Worm (Caenorhabditis elegans) whole organism, L2 larva: Measurements from ENCODE around the gene K01B6.4.

Experiments used
- R02D3.7 ChIP-seq: fragments of 150-350 bp; optimal IDR thresholded peaks from 2 replicates; lab custom pipeline; 2014; ENCODE audit warnings: missing biosample characterization, missing genetic modification characterization
- ama-1 ChIP-seq: fragments of 150-350 bp; optimal IDR thresholded peaks from 2 replicates; lab custom pipeline; 2018; ENCODE audit warnings: inconsistent platforms
- blmp-1 ChIP-seq: sonication (generic microtip); optimal IDR thresholded peaks from 2 replicates; lab custom pipeline; 2017; ENCODE audit warnings: missing genetic modification characterization, mild to moderate bottlenecking, missing compliant biosample characterization, antibody characterized with exemption, moderate library complexity; ENCODE audit not compliant: insufficient read depth
- ceh-82 ChIP-seq: fragments of 150-350 bp; optimal IDR thresholded peaks from 2 replicates; lab custom pipeline; 2014; ENCODE audit warnings: missing biosample characterization, missing genetic modification characterization
- mab-5 ChIP-seq: fragments of 150-350 bp; optimal IDR thresholded peaks from 2 replicates; lab custom pipeline; 2014; ENCODE audit warnings: missing biosample characterization, missing genetic modification characterization
- nhr-11 ChIP-seq: fragments of 150-350 bp; optimal IDR thresholded peaks from 2 replicates; lab custom pipeline; 2014; ENCODE audit warnings: missing biosample characterization, missing genetic modification characterization
- unc-39 ChIP-seq: fragments of 150-350 bp; optimal IDR thresholded peaks from 2 replicates; lab custom pipeline; 2014; ENCODE audit warnings: missing biosample characterization, missing genetic modification characterization
- zag-1 ChIP-seq: fragments of 150-350 bp; optimal IDR thresholded peaks from 2 replicates; lab custom pipeline; 2014; ENCODE audit warnings: missing biosample characterization, missing genetic modification characterization

- TF ChIP-seq ama-1 (no peak), mab-5 (no peak), nhr-11 (tag; lab: Kevin White, UChicago) (no peak), blmp-1 (tag; lab: Kevin White, UChicago) (no peak), ceh-82 (no peak), zag-1 (no peak), R02D3.7 (tag; lab: Kevin White, UChicago) (no peak), unc-39 (tag; lab: Kevin White, UChicago) (no peak)
Measured at ce11 chrIII:9314476-9314875, 17.2 kb upstream of the K01B6.4 start, which contains the start of gene C40H1.8.
